Worm (Caenorhabditis elegans): ENCODE measurements around the gene zgpa-1.
A peak's percentile ranks its signal among the peaks of the same experiment; 100 is the strongest.

zgpa-1 gene

ce11 chrIV:7812709-7813108 is at the start of gene zgpa-1:
zgpa-1 (minus strand) TSS chrIV:7812809.
- no peak for TF ChIP-seq dao-5 (tag; optimal IDR thresholded peaks at IDR 0.05)
- no peak for TF ChIP-seq him-1 (tag; optimal IDR thresholded peaks at IDR 0.05)
- TF ChIP-seq W03F9.2 (tag; optimal IDR thresholded peaks at IDR 0.05): no peak

- TF ChIP-seq dao-5 (tag; optimal IDR thresholded peaks at IDR 0.05) (no peak), W03F9.2 (tag; optimal IDR thresholded peaks at IDR 0.05) (no peak), him-1 (tag; optimal IDR thresholded peaks at IDR 0.05) (no peak)
Observed at ce11 chrIV:7851291-7851690, 38.7 kb upstream of the zgpa-1 start.

ce11 chrIV:7850329-7850728 is 37.7 kb upstream of the zgpa-1 start:
- no peak for TF ChIP-seq W03F9.2 (tag; optimal IDR thresholded peaks at IDR 0.05)
- TF ChIP-seq him-1 (tag; optimal IDR thresholded peaks at IDR 0.05): no peak
- no peak for TF ChIP-seq dao-5 (tag; optimal IDR thresholded peaks at IDR 0.05)

ce11 chrIV:7849235-7849634 is 36.6 kb upstream of the zgpa-1 start:
- TF ChIP-seq dao-5 (tag; optimal IDR thresholded peaks at IDR 0.05) (no peak), W03F9.2 (tag; optimal IDR thresholded peaks at IDR 0.05) (no peak), him-1 (tag; optimal IDR thresholded peaks at IDR 0.05) (no peak)

ce11 chrIV:7846386-7846785 is 33.8 kb upstream of the zgpa-1 start, which contains the start of gene C06A6.2:
C06A6.2 (plus strand) TSS chrIV:7846622.
- TF ChIP-seq him-1 (tag; optimal IDR thresholded peaks at IDR 0.05) (no peak), W03F9.2 (tag; optimal IDR thresholded peaks at IDR 0.05) (no peak), dao-5 (tag; optimal IDR thresholded peaks at IDR 0.05) (no peak)

ce11 chrIV:7845585-7845984 is 33.0 kb upstream of the zgpa-1 start:
- TF ChIP-seq W03F9.2 (tag; optimal IDR thresholded peaks at IDR 0.05) (peak; percentile 5), him-1 (tag; optimal IDR thresholded peaks at IDR 0.05) (peak; percentile 71), dao-5 (tag; optimal IDR thresholded peaks at IDR 0.05) (peak; percentile 69)

- TF ChIP-seq W03F9.2 (tag; optimal IDR thresholded peaks at IDR 0.05): peak; percentile 26
- TF ChIP-seq him-1 (tag; optimal IDR thresholded peaks at IDR 0.05): no peak
Observed at ce11 chrIV:7844333-7844973, 31.8 kb upstream of the zgpa-1 start.

ce11 chrIV:7841218-7841617 is 28.6 kb upstream of the zgpa-1 start:
- TF ChIP-seq W03F9.2 (tag; optimal IDR thresholded peaks at IDR 0.05): no peak
- TF ChIP-seq dao-5 (tag; optimal IDR thresholded peaks at IDR 0.05): no peak
- no peak for TF ChIP-seq him-1 (tag; optimal IDR thresholded peaks at IDR 0.05)

- TF ChIP-seq W03F9.2 (tag; optimal IDR thresholded peaks at IDR 0.05) (no peak), him-1 (tag; optimal IDR thresholded peaks at IDR 0.05) (no peak), dao-5 (tag; optimal IDR thresholded peaks at IDR 0.05) (no peak)
Observed at ce11 chrIV:7839923-7840322, 27.3 kb upstream of the zgpa-1 start.

- no peak for TF ChIP-seq him-1 (tag; optimal IDR thresholded peaks at IDR 0.05)
- TF ChIP-seq W03F9.2 (tag; optimal IDR thresholded peaks at IDR 0.05): no peak
- TF ChIP-seq dao-5 (tag; optimal IDR thresholded peaks at IDR 0.05): no peak
Observed at ce11 chrIV:7838426-7838825, 25.8 kb upstream of the zgpa-1 start, which contains the start of gene C06A6.7. C06A6.7 (minus strand) TSS chrIV:7838526.

ce11 chrIV:7836491-7836890 is 23.9 kb upstream of the zgpa-1 start:
- TF ChIP-seq him-1 (tag; optimal IDR thresholded peaks at IDR 0.05): no peak
- no peak for TF ChIP-seq dao-5 (tag; optimal IDR thresholded peaks at IDR 0.05)
- TF ChIP-seq W03F9.2 (tag; optimal IDR thresholded peaks at IDR 0.05): no peak

- TF ChIP-seq dao-5 (tag; optimal IDR thresholded peaks at IDR 0.05) (no peak), him-1 (tag; optimal IDR thresholded peaks at IDR 0.05) (no peak), W03F9.2 (tag; optimal IDR thresholded peaks at IDR 0.05) (no peak)
Observed at ce11 chrIV:7836030-7836429, 23.4 kb upstream of the zgpa-1 start.

- TF ChIP-seq W03F9.2 (tag; optimal IDR thresholded peaks at IDR 0.05) (no peak), dao-5 (tag; optimal IDR thresholded peaks at IDR 0.05) (no peak), him-1 (tag; optimal IDR thresholded peaks at IDR 0.05) (no peak)
Observed at ce11 chrIV:7834625-7835228, 22.1 kb upstream of the zgpa-1 start, which contains the start of gene erp-44.2. erp-44.2 (minus strand) TSS chrIV:7834675.

- no peak for TF ChIP-seq him-1 (tag; optimal IDR thresholded peaks at IDR 0.05)
- no peak for TF ChIP-seq dao-5 (tag; optimal IDR thresholded peaks at IDR 0.05)
- no peak for TF ChIP-seq W03F9.2 (tag; optimal IDR thresholded peaks at IDR 0.05)
Observed at ce11 chrIV:7830151-7830550, 17.5 kb upstream of the zgpa-1 start, which contains the start of gene mvb-12. mvb-12 (plus strand) TSS chrIV:7830525.

Measured in whole organism, L4/young adult.